Worm (Caenorhabditis elegans) whole organism, L4 larva: ENCODE measurements around the gene C35D10.8.
A peak's percentile ranks its signal among the peaks of the same experiment; 100 is the strongest.

Experiments used
- Y105C5A.15 ChIP-seq: fragments of 200-800 bp; sonication (Bioruptor generic); IDR thresholded peaks from 2 replicates; pipeline ENCODE4 v1.3.6; 2022; ENCODE audit warnings: missing genetic modification characterization, missing compliant biosample characterization
- ama-1 ChIP-seq: fragments of 150-350 bp; optimal IDR thresholded peaks from 2 replicates; lab custom pipeline; 2014; ENCODE audit warnings: inconsistent platforms, mixed read lengths
- daf-19 ChIP-seq: fragments of 200-800 bp; sonication (Bioruptor generic); conservative IDR thresholded peaks from 2 replicates; pipeline ENCODE4 v1.3.6; 2022; ENCODE audit warnings: missing genetic modification characterization, missing compliant biosample characterization
- dmd-6 ChIP-seq: fragments of 200-800 bp; sonication (Bioruptor generic); IDR thresholded peaks from 2 replicates; pipeline ENCODE4 v1.3.6; 2022; ENCODE audit warnings: missing genetic modification reagents, missing genetic modification characterization, missing compliant biosample characterization
- dpl-1 ChIP-seq: fragments of 150-350 bp; optimal IDR thresholded peaks from 2 replicates; lab custom pipeline; 2014; ENCODE audit warnings: missing biosample characterization, missing genetic modification reagents, missing genetic modification characterization
- egl-27 ChIP-seq: sonication (generic microtip); optimal IDR thresholded peaks from 3 replicates; lab custom pipeline; 2017; ENCODE audit warnings: missing biosample characterization, missing genetic modification reagents, missing genetic modification characterization
- fkh-10 ChIP-seq: fragments of 150-350 bp; optimal IDR thresholded peaks from 2 replicates; lab custom pipeline; 2014; ENCODE audit warnings: missing biosample characterization, missing genetic modification reagents, missing genetic modification characterization
- gei-8 ChIP-seq: fragments of 200-800 bp; sonication (Bioruptor generic); optimal IDR thresholded peaks from 2 replicates; lab custom pipeline; 2018; ENCODE audit warnings: mild to moderate bottlenecking, missing genetic modification characterization, missing compliant biosample characterization
- lin-29 ChIP-seq: fragments of 200-800 bp; sonication (Bioruptor generic); IDR thresholded peaks from 2 replicates; pipeline ENCODE4 v1.3.6; 2022; ENCODE audit warnings: missing genetic modification reagents, missing genetic modification characterization, missing compliant biosample characterization
- nhr-48 ChIP-seq: sonication (generic microtip); optimal IDR thresholded peaks from 2 replicates; lab custom pipeline; 2016; ENCODE audit warnings: mild to moderate bottlenecking, missing genetic modification characterization, missing compliant biosample characterization
- unc-130 ChIP-seq: sonication (generic microtip); optimal IDR thresholded peaks from 2 replicates; lab custom pipeline; 2016; ENCODE audit warnings: missing genetic modification reagents, missing genetic modification characterization, missing compliant biosample characterization
- ztf-11 ChIP-seq: fragments of 150-350 bp; optimal IDR thresholded peaks from 2 replicates; lab custom pipeline; 2014; ENCODE audit warnings: missing biosample characterization, missing genetic modification characterization

DNA sequence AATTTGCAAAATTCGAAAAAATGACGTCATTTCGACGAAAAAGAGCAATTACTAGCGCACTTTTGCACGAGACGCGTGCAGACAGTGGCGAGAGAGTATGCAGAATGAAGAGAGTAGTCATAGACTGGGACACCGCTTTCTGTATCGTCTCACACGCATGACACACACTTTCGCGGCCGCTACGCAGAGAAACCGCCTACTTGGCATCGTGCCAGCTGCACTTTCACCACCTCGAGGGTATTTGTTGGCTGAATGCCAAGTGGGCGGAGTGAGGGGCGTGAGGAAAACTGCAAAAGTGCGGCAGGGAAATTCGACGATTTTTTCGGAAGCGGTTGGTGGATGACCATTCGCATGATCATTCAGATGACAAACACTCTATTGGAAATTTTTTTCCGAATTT, 44.7 kb downstream of the C35D10.8 start:
- peak; percentile 98 for TF ChIP-seq nhr-48 (tag; lab: Kevin White, UChicago)
- peak; percentile 68 for TF ChIP-seq ama-1 (lab: Kevin White, UChicago)
- TF ChIP-seq dpl-1, result peak; percentile 93
- TF ChIP-seq ztf-11 (tag; lab: Kevin White, UChicago), result no peak
- peak; percentile 62 for TF ChIP-seq egl-27 (tag; lab: Kevin White, UChicago)
- TF ChIP-seq gei-8 (GFP tag; lab: Kevin White, UChicago), result peak; percentile 99
- no peak for TF ChIP-seq Y105C5A.15 (GFP tag; lab: Robert Waterston, UW)
- TF ChIP-seq lin-29 (GFP tag; lab: Robert Waterston, UW), result peak; percentile 94
- TF ChIP-seq daf-19, result peak; percentile 96
- peak; percentile 79 for TF ChIP-seq unc-130 (GFP tag; lab: Kevin White, UChicago)
- peak; percentile 100 for TF ChIP-seq dmd-6
- TF ChIP-seq fkh-10 (GFP tag; lab: Kevin White, UChicago), result peak; percentile 99
